Worm (Caenorhabditis elegans) whole organism, L1 larva: Measurements from ENCODE around the gene srg-29.

Experiments used
- fkh-4 ChIP-seq: sonication (generic microtip); optimal IDR thresholded peaks from 2 replicates; lab custom pipeline; 2016; ENCODE audit warnings: missing compliant biosample characterization, missing genetic modification characterization, borderline replicate concordance
- nhr-11 ChIP-seq: fragments of 150-350 bp; optimal IDR thresholded peaks from 2 replicates; lab custom pipeline; 2014; ENCODE audit warnings: missing biosample characterization, missing genetic modification characterization
- nhr-90 ChIP-seq: sonication (generic microtip); optimal IDR thresholded peaks from 2 replicates; lab custom pipeline; 2016; ENCODE audit warnings: mild to moderate bottlenecking, missing genetic modification characterization, missing compliant biosample characterization; ENCODE audit not compliant: poor library complexity

ce11 chrV:5345419-5345818, 8.4 kb downstream of the srg-29 start, which contains the start of gene srg-25:
- TF ChIP-seq nhr-11 (tag; lab: Kevin White, UChicago) (no peak), fkh-4 (tag; lab: Kevin White, UChicago) (no peak), nhr-90 (tag; lab: Kevin White, UChicago) (no peak)
